Fruit fly (Drosophila melanogaster): ENCODE measurements around the gene CG7739.

DNA sequence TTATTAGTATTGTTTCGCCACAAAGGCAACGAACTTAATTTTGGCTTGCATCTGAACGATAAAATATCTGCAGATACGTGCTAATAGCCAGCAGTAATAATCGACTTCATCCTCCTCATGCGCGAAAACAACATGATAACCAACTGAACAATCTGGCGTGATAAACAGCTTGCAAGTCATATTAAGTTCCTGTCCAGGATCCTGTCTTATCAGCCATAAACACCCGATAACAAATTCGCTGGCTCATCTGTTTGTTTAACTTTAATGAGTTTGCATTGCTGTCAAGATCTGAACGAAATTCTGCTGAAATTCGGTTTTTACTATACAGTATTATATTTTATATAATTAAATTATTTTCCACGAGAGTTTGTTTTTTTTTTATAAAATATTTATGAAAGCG, 49.6 kb downstream of the CG7739 start:
- TF ChIP-seq Myc (optimal IDR thresholded peaks at IDR 0.05) = no peak
- TF ChIP-seq Hnf4 (GFP tag; optimal IDR thresholded peaks at IDR 0.05) = no peak
- no peak for TF ChIP-seq usp (GFP tag; optimal IDR thresholded peaks at IDR 0.05)
- no peak for TF ChIP-seq fru (GFP tag; optimal IDR thresholded peaks at IDR 0.05)
- TF ChIP-seq psq (GFP tag; optimal IDR thresholded peaks at IDR 0.05) = no peak
- no peak for TF ChIP-seq Dfd (GFP tag; optimal IDR thresholded peaks at IDR 0.05)
- TF ChIP-seq Vsx2 (GFP tag; optimal IDR thresholded peaks at IDR 0.05; ENCODE audit: partially characterized antibody) = no peak
- no peak for TF ChIP-seq lola (GFP tag; optimal IDR thresholded peaks at IDR 0.05)
- TF ChIP-seq Hr83 (GFP tag; optimal IDR thresholded peaks at IDR 0.05; ENCODE audit: poor library complexity, severe bottlenecking) = no peak
- no peak for TF ChIP-seq dmrt93B (GFP tag; optimal IDR thresholded peaks at IDR 0.05)
- TF ChIP-seq Rel (GFP tag; optimal IDR thresholded peaks at IDR 0.05) = no peak
- no peak for TF ChIP-seq Rel (tag; optimal IDR thresholded peaks at IDR 0.05)

Data from whole organism, wandering third instar larva.